Fruit fly (Drosophila melanogaster): ENCODE measurements around the gene CG4393.

The CG4393 gene

dm6 chr3R:23337183-23337825, 47.3 kb downstream of the CG4393 start (continued):
- TF ChIP-seq psq (GFP tag; optimal IDR thresholded peaks at IDR 0.05) (peak; percentile 40), pan (optimal IDR thresholded peaks at IDR 0.05) (no peak), Myc (optimal IDR thresholded peaks at IDR 0.05) (no peak), ey (GFP tag; optimal IDR thresholded peaks at IDR 0.05) (peak; percentile 65), CG32264 (GFP tag; optimal IDR thresholded peaks at IDR 0.05) (no peak), fru (GFP tag; optimal IDR thresholded peaks at IDR 0.05) (peak; percentile 68)

dm6 chr3R:23336513-23336912, 48.1 kb downstream of the CG4393 start:
- no peak for TF ChIP-seq tai (GFP tag; optimal IDR thresholded peaks at IDR 0.05)
- TF ChIP-seq foxo (GFP tag; optimal IDR thresholded peaks at IDR 0.05): no peak

- no peak for TF ChIP-seq Dfd (GFP tag; optimal IDR thresholded peaks at IDR 0.05)
- peak; percentile 22 for TF ChIP-seq dmrt93B (GFP tag; optimal IDR thresholded peaks at IDR 0.05)
- TF ChIP-seq HLH106 (tag; optimal IDR thresholded peaks at IDR 0.05): peak; percentile 43
- TF ChIP-seq fru (GFP tag; optimal IDR thresholded peaks at IDR 0.05): no peak
- TF ChIP-seq Sp1 (GFP tag; optimal IDR thresholded peaks at IDR 0.05): peak; percentile 48
- no peak for TF ChIP-seq Hr78 (GFP tag; optimal IDR thresholded peaks at IDR 0.05)
- TF ChIP-seq foxo (GFP tag; optimal IDR thresholded peaks at IDR 0.05): peak in 1 of 2 experiments; percentile 38
- peak; percentile 9 for TF ChIP-seq rgr (GFP tag; optimal IDR thresholded peaks at IDR 0.05)
Observed at dm6 chr3R:23335577-23335976, 49.0 kb downstream of the CG4393 start.

dm6 chr3R:23334866-23335265, 49.7 kb downstream of the CG4393 start:
- TF ChIP-seq Jra (GFP tag; optimal IDR thresholded peaks at IDR 0.05): no peak
- TF ChIP-seq rgr (GFP tag; optimal IDR thresholded peaks at IDR 0.05): peak; percentile 81
- TF ChIP-seq Mio (GFP tag; optimal IDR thresholded peaks at IDR 0.05): no peak
- peak; percentile 27 for TF ChIP-seq woc (GFP tag; optimal IDR thresholded peaks at IDR 0.05)
- peak; percentile 79 for TF ChIP-seq tai (GFP tag; optimal IDR thresholded peaks at IDR 0.05)
- peak; percentile 37 for TF ChIP-seq dmrt93B (GFP tag; optimal IDR thresholded peaks at IDR 0.05)
- peak; percentile 82 for TF ChIP-seq h (GFP tag; optimal IDR thresholded peaks at IDR 0.05)
- no peak for TF ChIP-seq jim (GFP tag; optimal IDR thresholded peaks at IDR 0.05)
- TF ChIP-seq brk (GFP tag; optimal IDR thresholded peaks at IDR 0.05): no peak
- TF ChIP-seq CG32264 (GFP tag; optimal IDR thresholded peaks at IDR 0.05): no peak
- no peak for TF ChIP-seq CrebA (GFP tag; optimal IDR thresholded peaks at IDR 0.05; ENCODE audit: borderline replicate concordance)
- TF ChIP-seq pan (optimal IDR thresholded peaks at IDR 0.05): no peak
- TF ChIP-seq usp (GFP tag; optimal IDR thresholded peaks at IDR 0.05): no peak
- peak; percentile 40 for TF ChIP-seq br (GFP tag; optimal IDR thresholded peaks at IDR 0.05)
- TF ChIP-seq sage (GFP tag; optimal IDR thresholded peaks at IDR 0.05): peak; percentile 8
- no peak for TF ChIP-seq Hr83 (GFP tag; optimal IDR thresholded peaks at IDR 0.05; ENCODE audit: poor library complexity, severe bottlenecking)
- no peak for TF ChIP-seq dsf (GFP tag; optimal IDR thresholded peaks at IDR 0.05; ENCODE audit: borderline replicate concordance)
- TF ChIP-seq foxo (GFP tag; optimal IDR thresholded peaks at IDR 0.05): peak in 1 of 2 experiments; percentile 67
- TF ChIP-seq lola (GFP tag; optimal IDR thresholded peaks at IDR 0.05): no peak
- peak; percentile 17 for TF ChIP-seq CG9705 (GFP tag; optimal IDR thresholded peaks at IDR 0.05)
- TF ChIP-seq ey (GFP tag; optimal IDR thresholded peaks at IDR 0.05): peak; percentile 72
- no peak for TF ChIP-seq GATAd (GFP tag; optimal IDR thresholded peaks at IDR 0.05)
- TF ChIP-seq Hnf4 (GFP tag; optimal IDR thresholded peaks at IDR 0.05): peak; percentile 38
- no peak for TF ChIP-seq N (GFP tag; optimal IDR thresholded peaks at IDR 0.05)
- TF ChIP-seq dl (GFP tag; optimal IDR thresholded peaks at IDR 0.05; ENCODE audit: insufficient read depth in 1 of 2, partially characterized antibody in 2 of 2): no peak
- TF ChIP-seq HLH106 (tag; optimal IDR thresholded peaks at IDR 0.05): peak; percentile 69
- peak; percentile 20 for TF ChIP-seq Rel (GFP tag; optimal IDR thresholded peaks at IDR 0.05)
- TF ChIP-seq Rel (tag; optimal IDR thresholded peaks at IDR 0.05): no peak
- TF ChIP-seq Sp1 (GFP tag; optimal IDR thresholded peaks at IDR 0.05): peak; percentile 42
- peak; percentile 65 for TF ChIP-seq fru (GFP tag; optimal IDR thresholded peaks at IDR 0.05)
- no peak for TF ChIP-seq Myc (optimal IDR thresholded peaks at IDR 0.05)
- no peak for TF ChIP-seq psq (GFP tag; optimal IDR thresholded peaks at IDR 0.05)
- peak; percentile 68 for TF ChIP-seq OdsH (GFP tag; optimal IDR thresholded peaks at IDR 0.05)
- TF ChIP-seq Hr78 (GFP tag; optimal IDR thresholded peaks at IDR 0.05): no peak

Measured in whole organism, wandering third instar larva.